Worm (Caenorhabditis elegans) whole organism, early embryonic: ENCODE results near the gene srw-135.

Experiments
- B0310.2 ChIP-seq: sonication (generic microtip); optimal IDR thresholded peaks from 2 replicates; lab custom pipeline; 2016; ENCODE audit warnings: mild to moderate bottlenecking, missing genetic modification characterization, missing compliant biosample characterization
- ama-1 ChIP-seq: fragments of 150-350 bp; optimal IDR thresholded peaks from 2 replicates; lab custom pipeline; 2014
- hnd-1 ChIP-seq: sonication (generic microtip); optimal IDR thresholded peaks from 2 replicates; lab custom pipeline; 2016; ENCODE audit warnings: missing genetic modification characterization, missing compliant biosample characterization
- pes-1 ChIP-seq: fragments of 200-800 bp; sonication (Bioruptor generic); IDR thresholded peaks from 2 replicates; pipeline ENCODE4 v1.3.6; 2022; ENCODE audit warnings: missing genetic modification reagents, missing genetic modification characterization, missing compliant biosample characterization
- tbx-11 ChIP-seq: fragments of 200-800 bp; sonication (Bioruptor generic); IDR thresholded peaks from 2 replicates; pipeline ENCODE4 v1.3.6; 2022; ENCODE audit warnings: missing genetic modification characterization, missing compliant biosample characterization
- tbx-37 ChIP-seq: fragments of 200-800 bp; sonication (Bioruptor generic); conservative IDR thresholded peaks from 2 replicates; pipeline ENCODE4 v1.3.6; 2022; ENCODE audit warnings: missing genetic modification reagents, missing genetic modification characterization, missing compliant biosample characterization

- TF ChIP-seq B0310.2 (tag; lab: Kevin White, UChicago): no peak
- no peak for TF ChIP-seq pes-1 (GFP tag; lab: Robert Waterston, UW)
- TF ChIP-seq hnd-1 (tag; lab: Kevin White, UChicago): no peak
- no peak for TF ChIP-seq ama-1 (lab: Kevin White, UChicago)
- no peak for TF ChIP-seq tbx-11 (GFP tag; lab: Robert Waterston, UW)
- TF ChIP-seq tbx-37 (GFP tag; lab: Robert Waterston, UW): no peak
Observed at ce11 chrV:3021306-3021705, 10.0 kb upstream of the srw-135 start, which contains the start of gene irld-12.
